Fruit fly (Drosophila melanogaster) whole organism, embryonic: ENCODE results near the gene Arp10.
A peak's percentile ranks its signal among the peaks of the same experiment; 100 is the strongest.

Experiments
- Antp ChIP-seq: fragments of 200-800 bp; sonication (Bioruptor generic); optimal IDR thresholded peaks from 3 replicates; lab custom pipeline; 2016; ENCODE audit warnings: missing biosample characterization, missing genetic modification characterization
- Atf6 ChIP-seq: fragments of 200-800 bp; sonication (Bioruptor generic); IDR thresholded peaks from 2 replicates; pipeline ENCODE4 v1.3.6; 2022; ENCODE audit warnings: missing biosample characterization, missing genetic modification characterization
- CG11085 ChIP-seq: fragments of 200-800 bp; sonication (Bioruptor generic); IDR thresholded peaks from 2 replicates; pipeline ENCODE4 v1.3.6; 2022; ENCODE audit warnings: missing biosample characterization, missing genetic modification characterization
- CG12071 ChIP-seq: fragments of 200-800 bp; sonication (Bioruptor generic); optimal IDR thresholded peaks from 3 replicates; lab custom pipeline; 2018; ENCODE audit warnings: missing biosample characterization, mild to moderate bottlenecking, missing genetic modification characterization
- CG12744 ChIP-seq: fragments of 200-800 bp; sonication (Bioruptor generic); optimal IDR thresholded peaks from 2 replicates; lab custom pipeline; 2016; ENCODE audit warnings: missing biosample characterization, missing genetic modification characterization
- CG12769 ChIP-seq: fragments of 200-800 bp; sonication (Bioruptor generic); optimal IDR thresholded peaks from 2 replicates; lab custom pipeline; 2019; ENCODE audit warnings: missing biosample characterization, mild to moderate bottlenecking, missing genetic modification characterization, moderate library complexity
- CG17612 ChIP-seq: fragments of 200-800 bp; sonication (Bioruptor generic); IDR thresholded peaks from 2 replicates; pipeline ENCODE4 v1.3.6; 2022; ENCODE audit warnings: missing biosample characterization, missing genetic modification characterization
- CG18764 ChIP-seq: fragments of 200-800 bp; sonication (Bioruptor generic); optimal IDR thresholded peaks from 3 replicates; lab custom pipeline; 2016; ENCODE audit warnings: missing biosample characterization, missing genetic modification characterization
- CG31441 ChIP-seq: fragments of 200-800 bp; sonication (Bioruptor generic); IDR thresholded peaks from 2 replicates; pipeline ENCODE4 v1.3.6; 2022; ENCODE audit warnings: missing biosample characterization, missing genetic modification characterization
- CG6254 ChIP-seq: fragments of 200-800 bp; sonication (Bioruptor generic); optimal IDR thresholded peaks from 3 replicates; lab custom pipeline; 2017; ENCODE audit warnings: mild to moderate bottlenecking, missing biosample characterization, missing genetic modification reagents, missing genetic modification characterization
- CG6689 ChIP-seq: fragments of 200-800 bp; sonication (Bioruptor generic); IDR thresholded peaks from 2 replicates; pipeline ENCODE4 v1.3.6; 2022; ENCODE audit warnings: missing biosample characterization, missing genetic modification characterization
- CG7745 ChIP-seq: fragments of 200-800 bp; sonication (Bioruptor generic); optimal IDR thresholded peaks from 2 replicates; lab custom pipeline; 2018; ENCODE audit warnings: missing biosample characterization, mild to moderate bottlenecking, missing genetic modification characterization, moderate library complexity
- CG7839 ChIP-seq: fragments of 200-800 bp; sonication (Bioruptor generic); optimal IDR thresholded peaks from 3 replicates; lab custom pipeline; 2018; ENCODE audit warnings: missing biosample characterization, mild to moderate bottlenecking, missing genetic modification characterization, moderate library complexity
- CG8089 ChIP-seq: fragments of 200-800 bp; sonication (Bioruptor generic); optimal IDR thresholded peaks from 3 replicates; lab custom pipeline; 2016; ENCODE audit warnings: missing biosample characterization, missing genetic modification characterization
- Camta ChIP-seq: fragments of 200-800 bp; sonication (Bioruptor generic); optimal IDR thresholded peaks from 2 replicates; lab custom pipeline; 2016; ENCODE audit warnings: missing biosample characterization, missing genetic modification characterization
- D19A ChIP-seq: fragments of 200-800 bp; optimal IDR thresholded peaks from 3 replicates; lab custom pipeline; 2019; ENCODE audit warnings: missing biosample characterization, mild to moderate bottlenecking, missing genetic modification characterization, moderate library complexity
- Eip74EF ChIP-seq, 2 experiments: fragments of 200-800 bp in 1 of 2; fragments of >200 bp in 1 of 2; sonication (Bioruptor generic) in 1 of 2; optimal IDR thresholded peaks; 2 replicates each; lab custom pipeline; 2017 to 2019; ENCODE audit warnings: missing biosample characterization in 2 of 2, missing genetic modification characterization in 2 of 2, mild to moderate bottlenecking in 1 of 2, moderate library complexity in 1 of 2
- HLH3B ChIP-seq: fragments of 200-800 bp; sonication (Bioruptor generic); IDR thresholded peaks from 2 replicates; pipeline ENCODE4 v1.3.6; 2022; ENCODE audit warnings: missing biosample characterization, missing genetic modification characterization
- HmgD ChIP-seq: fragments of 200-800 bp; sonication (Bioruptor generic); optimal IDR thresholded peaks from 3 replicates; lab custom pipeline; 2016; ENCODE audit warnings: missing biosample characterization, missing genetic modification characterization
- HmgZ ChIP-seq: fragments of 200-800 bp; sonication (Bioruptor generic); optimal IDR thresholded peaks from 2 replicates; lab custom pipeline; 2018; ENCODE audit warnings: missing biosample characterization, mild to moderate bottlenecking, missing genetic modification characterization
- Hmx ChIP-seq: fragments of 200-800 bp; sonication (Bioruptor generic); optimal IDR thresholded peaks from 2 replicates; lab custom pipeline; 2016; ENCODE audit warnings: missing biosample characterization, missing genetic modification characterization
- Hr78 ChIP-seq, 2 experiments: fragments of 200-800 bp in 1 of 2; fragments of >200 bp in 1 of 2; sonication (Bioruptor generic) in 1 of 2; optimal IDR thresholded peaks; 2 replicates each; lab custom pipeline; 2017 to 2019; ENCODE audit warnings: missing biosample characterization in 2 of 2, missing genetic modification characterization in 2 of 2, mild to moderate bottlenecking in 1 of 2, moderate library complexity in 1 of 2
- Lim3 ChIP-seq: fragments of 200-800 bp; sonication (Bioruptor generic); IDR thresholded peaks from 2 replicates; pipeline ENCODE4 v1.3.6; 2022; ENCODE audit warnings: missing biosample characterization, missing genetic modification characterization
- Nf-YA ChIP-seq: fragments of 200-800 bp; sonication (Bioruptor generic); IDR thresholded peaks from 2 replicates; pipeline ENCODE4 v1.3.6; 2022; ENCODE audit warnings: missing biosample characterization, missing genetic modification characterization
- Oli ChIP-seq: fragments of 200-800 bp; sonication (Bioruptor generic); optimal IDR thresholded peaks from 2 replicates; lab custom pipeline; 2018; ENCODE audit warnings: missing biosample characterization, mild to moderate bottlenecking, missing genetic modification characterization, moderate library complexity
- Ptx1 ChIP-seq: fragments of 200-800 bp; sonication (Bioruptor generic); IDR thresholded peaks from 2 replicates; pipeline ENCODE4 v1.3.6; 2022; ENCODE audit warnings: missing biosample characterization, missing genetic modification characterization
- bigmax ChIP-seq: fragments of 200-800 bp; sonication (Bioruptor generic); optimal IDR thresholded peaks from 2 replicates; lab custom pipeline; 2018; ENCODE audit warnings: missing biosample characterization, mild to moderate bottlenecking, missing genetic modification characterization
- caup ChIP-seq: fragments of 200-800 bp; sonication (Bioruptor generic); optimal IDR thresholded peaks from 3 replicates; lab custom pipeline; 2017; ENCODE audit warnings: missing biosample characterization, mild to moderate bottlenecking, missing genetic modification characterization, moderate library complexity; ENCODE audit not compliant: severe bottlenecking
- ci ChIP-seq: fragments of 200-800 bp; sonication (Bioruptor generic); IDR thresholded peaks from 3 replicates; pipeline ENCODE4 v1.3.6; 2022; ENCODE audit warnings: missing biosample characterization, missing genetic modification characterization
- dmrt11E ChIP-seq: fragments of 200-800 bp; sonication (Bioruptor generic); optimal IDR thresholded peaks from 3 replicates; lab custom pipeline; 2018; ENCODE audit warnings: missing biosample characterization, mild to moderate bottlenecking, missing genetic modification characterization, moderate library complexity
- emc ChIP-seq: fragments of 200-800 bp; sonication (Bioruptor generic); optimal IDR thresholded peaks from 2 replicates; lab custom pipeline; 2016; ENCODE audit warnings: missing biosample characterization, missing genetic modification characterization
- esg ChIP-seq: fragments of 200-800 bp; sonication (Bioruptor generic); conservative IDR thresholded peaks from 2 replicates; pipeline ENCODE4 v1.3.6; 2022; ENCODE audit warnings: missing biosample characterization, missing genetic modification characterization
- ftz-f1 ChIP-seq: fragments of 200-800 bp; sonication (Bioruptor generic); optimal IDR thresholded peaks from 2 replicates; lab custom pipeline; 2016; ENCODE audit warnings: missing biosample characterization, missing genetic modification characterization
- gro ChIP-seq: fragments of 200-800 bp; sonication (Bioruptor generic); optimal IDR thresholded peaks from 2 replicates; lab custom pipeline; 2016; ENCODE audit warnings: missing biosample characterization, missing genetic modification characterization
- hth ChIP-seq: fragments of >200 bp; optimal IDR thresholded peaks from 2 replicates; lab custom pipeline; 2017; ENCODE audit warnings: inconsistent platforms
- ken ChIP-seq: fragments of 200-800 bp; sonication (Bioruptor generic); IDR thresholded peaks from 3 replicates; pipeline ENCODE4 v1.3.6; 2022; ENCODE audit warnings: missing biosample characterization, missing genetic modification characterization
- mam ChIP-seq: fragments of 200-800 bp; sonication (Bioruptor generic); optimal IDR thresholded peaks from 3 replicates; lab custom pipeline; 2016; ENCODE audit warnings: missing biosample characterization, missing genetic modification characterization
- mld ChIP-seq: fragments of 200-800 bp; sonication (Bioruptor generic); IDR thresholded peaks from 3 replicates; pipeline ENCODE4 v1.3.6; 2022; ENCODE audit warnings: missing biosample characterization, missing genetic modification characterization; ENCODE audit not compliant: partially characterized antibody
- nerfin-2 ChIP-seq: fragments of 200-800 bp; sonication (Bioruptor generic); IDR thresholded peaks from 2 replicates; pipeline ENCODE4 v1.3.6; 2022; ENCODE audit warnings: missing biosample characterization, missing genetic modification characterization; ENCODE audit not compliant: partially characterized antibody
- pita ChIP-seq: fragments of 200-800 bp; sonication (Bioruptor generic); optimal IDR thresholded peaks from 2 replicates; lab custom pipeline; 2017; ENCODE audit warnings: missing biosample characterization, mild to moderate bottlenecking, missing genetic modification characterization
- repo ChIP-seq: fragments of 200-800 bp; sonication (Bioruptor generic); optimal IDR thresholded peaks from 2 replicates; lab custom pipeline; 2016; ENCODE audit warnings: missing biosample characterization, missing genetic modification characterization
- sc ChIP-seq, 3 experiments: fragments of >200 bp in 2 of 3; fragments of 200-800 bp in 1 of 3; sonication (Bioruptor generic) in 1 of 3; optimal IDR thresholded peaks; 2 replicates in 2 of 3; 3 replicates in 1 of 3; lab custom pipeline; 2017; ENCODE audit warnings: mild to moderate bottlenecking in 1 of 3, missing biosample characterization in 1 of 3, missing genetic modification characterization in 1 of 3, missing genetic modification reagents in 1 of 3
- sob ChIP-seq: fragments of 200-800 bp; sonication (Bioruptor generic); IDR thresholded peaks from 2 replicates; pipeline ENCODE4 v1.3.6; 2022; ENCODE audit warnings: missing biosample characterization, missing genetic modification characterization
- tio ChIP-seq: fragments of 200-800 bp; sonication (Bioruptor generic); optimal IDR thresholded peaks from 2 replicates; lab custom pipeline; 2017; ENCODE audit warnings: missing biosample characterization, missing genetic modification characterization, inconsistent platforms
- tll ChIP-seq, 2 experiments: fragments of 200-800 bp in 1 of 2; fragments of >200 bp in 1 of 2; sonication (Bioruptor generic) in 1 of 2; optimal IDR thresholded peaks; 2 replicates each; lab custom pipeline; 2017 to 2019; ENCODE audit warnings: missing biosample characterization in 2 of 2, missing genetic modification characterization in 2 of 2, mild to moderate bottlenecking in 1 of 2, moderate library complexity in 1 of 2
- tup ChIP-seq: fragments of 200-800 bp; sonication (Bioruptor generic); optimal IDR thresholded peaks from 2 replicates; lab custom pipeline; 2016; ENCODE audit warnings: missing biosample characterization, mild to moderate bottlenecking, missing genetic modification characterization, moderate library complexity
- tx ChIP-seq: fragments of 200-800 bp; sonication (Bioruptor generic); optimal IDR thresholded peaks from 2 replicates; lab custom pipeline; 2016; ENCODE audit warnings: missing biosample characterization, missing genetic modification characterization
- unc-4 ChIP-seq: fragments of 200-800 bp; sonication (Bioruptor generic); IDR thresholded peaks from 2 replicates; pipeline ENCODE4 v1.3.6; 2022; ENCODE audit warnings: missing biosample characterization, missing genetic modification characterization; ENCODE audit not compliant: partially characterized antibody
- usp ChIP-seq: fragments of >200 bp; optimal IDR thresholded peaks from 2 replicates; lab custom pipeline; 2017; ENCODE audit warnings: missing biosample characterization, missing genetic modification characterization
- vnd ChIP-seq: fragments of 200-800 bp; sonication (Bioruptor generic); IDR thresholded peaks from 3 replicates; pipeline ENCODE4 v1.3.6; 2022; ENCODE audit warnings: missing biosample characterization, missing genetic modification characterization; ENCODE audit not compliant: partially characterized antibody

The Arp10 gene

DNA sequence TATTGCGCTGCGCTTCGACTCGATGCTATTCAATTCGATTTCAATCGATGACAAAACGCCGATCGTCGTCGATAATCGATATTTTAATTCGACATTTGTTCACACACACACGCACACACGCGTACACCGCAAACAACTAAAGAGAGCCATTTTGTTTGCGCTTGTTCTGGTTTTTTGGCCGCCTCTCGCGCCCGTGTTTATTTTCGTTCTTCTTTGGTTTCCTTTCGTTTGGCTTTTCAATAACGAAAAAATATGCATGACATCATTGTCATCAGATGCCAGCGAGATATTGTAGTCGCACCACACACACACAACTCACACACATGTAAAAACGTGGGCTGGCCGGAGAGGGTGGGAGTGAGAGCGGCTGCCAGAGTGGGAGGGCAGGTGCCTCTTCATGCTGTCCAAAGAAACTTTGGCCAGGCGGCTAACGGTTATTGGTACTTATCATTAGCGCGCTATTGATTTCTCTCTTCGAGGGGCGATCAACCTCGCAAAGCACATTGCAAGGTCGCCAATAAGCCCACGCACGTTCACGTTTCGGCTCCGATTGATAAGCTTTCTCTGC, 37.9 kb downstream of the Arp10 start (continued):
- TF ChIP-seq sc (optimal IDR thresholded peaks at IDR 0.05; lab: Kevin White, UChicago) (no peak), sc (GFP tag; optimal IDR thresholded peaks at IDR 0.05; lab: Kevin White, UChicago) (no peak), HLH3B (no peak), emc (GFP tag; lab: Kevin White, UChicago) (no peak), caup (no peak), HmgZ (tag; lab: Kevin White, UChicago) (peak; percentile 20), Ptx1 (no peak), CG12769 (peak; percentile 66), CG6689 (no peak), CG31441 (GFP tag; lab: Robert Waterston, UW) (no peak), D19A (tag; lab: Kevin White, UChicago) (no peak), CG17612 (GFP tag; lab: Robert Waterston, UW) (no peak), ftz-f1 (GFP tag; lab: Kevin White, UChicago) (peak; percentile 83), repo (GFP tag; lab: Kevin White, UChicago) (no peak), Hmx (no peak), Atf6 (GFP tag; lab: Robert Waterston, UW) (no peak), CG12744 (GFP tag; lab: Kevin White, UChicago) (no peak), tx (GFP tag; lab: Kevin White, UChicago) (no peak), CG18764 (GFP tag; lab: Kevin White, UChicago) (no peak), Nf-YA (no peak), CG11085 (GFP tag; lab: Robert Waterston, UW) (no peak), Eip74EF (GFP tag; optimal IDR thresholded peaks at IDR 0.05; lab: Kevin White, UChicago) (no peak), mam (no peak), gro (GFP tag; lab: Kevin White, UChicago) (no peak), sob (no peak), dmrt11E (tag; lab: Kevin White, UChicago) (no peak), Lim3 (GFP tag; lab: Robert Waterston, UW) (no peak), Hr78 (GFP tag; optimal IDR thresholded peaks at IDR 0.05; lab: Kevin White, UChicago) (peak in 1 of 2 experiments; percentile 42), ken (GFP tag; lab: Robert Waterston, UW) (no peak), tll (GFP tag; optimal IDR thresholded peaks at IDR 0.05; lab: Kevin White, UChicago) (no peak), mld (no peak), CG6254 (GFP tag; lab: Kevin White, UChicago) (no peak), CG7745 (tag; lab: Kevin White, UChicago) (no peak), unc-4 (GFP tag; lab: Robert Waterston, UW) (peak; percentile 32), vnd (no peak), ci (GFP tag; lab: Robert Waterston, UW) (0 out of 3 replicates have a peak, but pooled peaks have one; percentile 52), usp (GFP tag; lab: Kevin White, UChicago) (no peak), esg (GFP tag; lab: Robert Waterston, UW) (no peak), Oli (tag; lab: Kevin White, UChicago) (no peak), hth (lab: Kevin White, UChicago) (no peak), nerfin-2 (peak; percentile 59), Camta (GFP tag; lab: Kevin White, UChicago) (no peak), CG12071 (GFP tag; lab: Kevin White, UChicago) (no peak), HmgD (no peak), Antp (GFP tag; lab: Kevin White, UChicago) (no peak), bigmax (GFP tag; lab: Kevin White, UChicago) (no peak), CG7839 (no peak), tup (GFP tag; lab: Kevin White, UChicago) (no peak), pita (GFP tag; lab: Kevin White, UChicago) (no peak), CG8089 (GFP tag; lab: Kevin White, UChicago) (no peak), tio (GFP tag; lab: Kevin White, UChicago) (no peak)
